Fruit fly (Drosophila melanogaster): ENCODE data around the gene CG15213.

The CG15213 gene

DNA sequence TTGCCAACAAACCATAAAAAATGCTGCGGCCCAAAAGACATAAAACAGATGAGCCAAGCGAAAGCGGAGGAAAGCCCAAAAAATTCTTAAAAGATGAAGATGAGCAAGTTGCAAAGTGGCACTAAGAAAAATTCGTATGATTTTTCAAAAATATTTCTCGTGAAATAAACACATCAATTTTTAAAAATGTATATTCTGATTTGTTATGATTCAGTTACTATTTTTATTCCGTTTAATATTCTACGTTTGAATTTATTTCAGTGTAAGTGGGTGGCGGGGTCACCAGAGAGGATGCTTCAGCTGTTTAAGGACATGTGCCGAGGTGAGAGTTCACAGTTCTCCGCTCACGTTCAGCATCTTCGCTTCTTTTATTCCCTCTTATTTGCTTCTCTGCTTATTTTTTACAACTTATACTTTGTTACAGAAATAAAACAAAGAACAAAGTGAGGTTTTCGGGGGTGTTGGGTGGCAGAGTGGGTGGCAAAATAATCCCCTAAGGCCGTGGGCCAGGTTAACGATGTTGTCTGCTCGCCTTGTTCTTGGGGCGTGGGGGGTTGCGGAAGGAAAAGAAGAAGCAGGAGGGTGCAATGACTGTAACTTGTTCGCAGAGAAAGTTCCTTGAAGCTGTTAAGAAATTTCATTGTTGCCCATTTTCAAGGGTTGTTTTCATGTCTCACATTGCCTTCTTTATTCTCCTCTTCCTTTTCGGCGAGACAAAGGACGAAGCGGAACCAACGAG lies 49.4 kb upstream of the CG15213 start (continued):
- TF ChIP-seq acj6 (GFP tag; optimal IDR thresholded peaks at IDR 0.05): peak; percentile 35
- TF ChIP-seq Sox15 (GFP tag; optimal IDR thresholded peaks at IDR 0.05): no peak
- TF ChIP-seq topi (GFP tag; optimal IDR thresholded peaks at IDR 0.05): peak; percentile 53
- TF ChIP-seq fkh (GFP tag; optimal IDR thresholded peaks at IDR 0.05): no peak
- TF ChIP-seq vri (GFP tag; optimal IDR thresholded peaks at IDR 0.05): no peak
- TF ChIP-seq CG6163 (GFP tag; IDR thresholded peaks at IDR 0.05): 0 out of 3 replicates have a peak, but pooled peaks have one; percentile 39
- TF ChIP-seq CG6276 (GFP tag; optimal IDR thresholded peaks at IDR 0.05): no peak
- no peak for TF ChIP-seq Eip93F (GFP tag; optimal IDR thresholded peaks at IDR 0.05)
- TF ChIP-seq pdm3 (GFP tag; optimal IDR thresholded peaks at IDR 0.05): peak; percentile 40
- peak; percentile 47 for TF ChIP-seq achi (GFP tag; optimal IDR thresholded peaks at IDR 0.05)
- peak; percentile 45 for TF ChIP-seq OdsH (GFP tag; optimal IDR thresholded peaks at IDR 0.05)
- TF ChIP-seq Sox14 (GFP tag; optimal IDR thresholded peaks at IDR 0.05): peak; percentile 10
- no peak for TF ChIP-seq Hr38 (GFP tag; optimal IDR thresholded peaks at IDR 0.05)
- peak; percentile 7 for TF ChIP-seq cyc (GFP tag; optimal IDR thresholded peaks at IDR 0.05)

DNA sequence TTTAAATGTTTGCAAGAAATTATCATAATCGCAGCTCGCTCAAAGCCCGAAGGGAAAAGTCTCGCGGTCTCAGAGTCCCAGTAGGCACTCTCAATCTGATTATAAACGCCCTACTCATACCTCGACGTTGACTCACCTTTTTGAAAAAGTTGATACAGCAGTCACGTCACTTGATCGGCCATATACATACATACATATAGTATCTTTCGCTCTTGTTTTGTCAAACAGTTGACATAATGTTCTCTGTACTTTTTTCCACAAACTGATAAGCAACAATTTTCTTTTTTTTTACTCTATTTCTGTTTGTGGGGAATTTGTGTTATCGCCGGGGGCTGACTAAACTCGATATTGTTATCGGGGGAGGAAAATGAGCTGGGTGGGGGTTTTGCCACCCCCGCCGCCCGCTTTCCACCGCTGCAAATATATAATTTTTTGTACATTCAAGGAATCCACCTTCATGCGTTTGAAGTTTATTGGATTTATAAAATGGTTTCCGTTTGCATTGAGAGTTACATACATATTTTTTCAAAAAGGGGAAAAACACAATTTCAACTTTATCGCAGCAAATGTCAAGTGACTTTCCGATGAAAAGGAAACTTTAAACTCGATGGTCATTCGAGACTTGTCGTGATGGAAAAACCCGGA lies 48.1 kb upstream of the CG15213 start:
- TF ChIP-seq vri (GFP tag; optimal IDR thresholded peaks at IDR 0.05): peak; percentile 87
- TF ChIP-seq Blimp-1 (GFP tag; optimal IDR thresholded peaks at IDR 0.05): no peak
- no peak for TF ChIP-seq Smox (GFP tag; optimal IDR thresholded peaks at IDR 0.05)
- TF ChIP-seq CG16779 (tag; optimal IDR thresholded peaks at IDR 0.05): no peak
- TF ChIP-seq CG6792 (GFP tag; optimal IDR thresholded peaks at IDR 0.05): no peak
- TF ChIP-seq fkh (GFP tag; optimal IDR thresholded peaks at IDR 0.05): peak; percentile 17
- TF ChIP-seq Gug (GFP tag; IDR thresholded peaks at IDR 0.05): no peak
- no peak for TF ChIP-seq Eip93F (GFP tag; optimal IDR thresholded peaks at IDR 0.05)
- TF ChIP-seq Eip78C (GFP tag): peak; percentile 19
- TF ChIP-seq CG4318 (GFP tag; optimal IDR thresholded peaks at IDR 0.05): no peak

DNA sequence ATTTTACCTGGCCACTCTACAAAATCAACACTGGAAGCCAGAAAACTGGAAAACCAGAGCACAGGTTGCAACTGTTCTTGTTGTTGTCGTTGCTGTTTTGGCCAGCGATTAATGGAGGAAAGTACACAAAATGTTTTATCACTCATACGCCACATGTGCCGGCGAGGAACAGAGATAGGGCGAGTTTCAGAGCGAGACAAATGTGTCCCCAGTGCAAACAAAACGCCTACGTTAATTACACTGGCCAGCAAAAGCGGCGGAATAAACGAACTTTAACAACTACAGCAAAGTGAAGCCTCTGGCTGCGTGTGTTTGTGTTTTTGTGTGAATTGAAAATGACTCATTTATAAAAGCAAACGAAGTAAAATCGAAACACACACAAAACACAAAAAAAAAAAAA lies 47.2 kb upstream of the CG15213 start:
- peak; percentile 5 for TF ChIP-seq CG34406 (GFP tag; optimal IDR thresholded peaks at IDR 0.05)
- 0 out of 3 replicates have a peak, but pooled peaks have one; percentile 34 for TF ChIP-seq CG6163 (GFP tag; IDR thresholded peaks at IDR 0.05)
- TF ChIP-seq Ets96B (tag; optimal IDR thresholded peaks at IDR 0.05): no peak
- TF ChIP-seq lz (GFP tag; optimal IDR thresholded peaks at IDR 0.05): no peak
- no peak for TF ChIP-seq Eip75B (GFP tag; optimal IDR thresholded peaks at IDR 0.05)
- no peak for TF ChIP-seq CG6792 (GFP tag; optimal IDR thresholded peaks at IDR 0.05)
- no peak for TF ChIP-seq CG8119 (GFP tag; IDR thresholded peaks at IDR 0.05)
- no peak for TF ChIP-seq OdsH (GFP tag; optimal IDR thresholded peaks at IDR 0.05)
- no peak for TF ChIP-seq Sox14 (GFP tag; optimal IDR thresholded peaks at IDR 0.05)
- TF ChIP-seq CG31627 (GFP tag; optimal IDR thresholded peaks at IDR 0.05): no peak
- no peak for TF ChIP-seq CG16779 (tag; optimal IDR thresholded peaks at IDR 0.05)
- TF ChIP-seq CG10631 (GFP tag; optimal IDR thresholded peaks at IDR 0.05): no peak
- no peak for TF ChIP-seq CG3032 (tag; optimal IDR thresholded peaks at IDR 0.05)
- no peak for TF ChIP-seq pdm3 (GFP tag; optimal IDR thresholded peaks at IDR 0.05)
- no peak for TF ChIP-seq Sox102F (GFP tag; optimal IDR thresholded peaks at IDR 0.05)
- TF ChIP-seq CG10669 (GFP tag; optimal IDR thresholded peaks at IDR 0.05): no peak
- TF ChIP-seq CG15336 (GFP tag; IDR thresholded peaks at IDR 0.05): no peak
- TF ChIP-seq salr (GFP tag; optimal IDR thresholded peaks at IDR 0.05): no peak
- no peak for TF ChIP-seq svp (GFP tag)
- peak; percentile 69 for TF ChIP-seq Eip78C (GFP tag)
- TF ChIP-seq CG32006 (GFP tag; optimal IDR thresholded peaks at IDR 0.05): no peak
- no peak for TF ChIP-seq CG6808 (GFP tag; optimal IDR thresholded peaks at IDR 0.05)
- TF ChIP-seq Gug (GFP tag; IDR thresholded peaks at IDR 0.05): no peak
- no peak for TF ChIP-seq Blimp-1 (GFP tag; optimal IDR thresholded peaks at IDR 0.05)
- TF ChIP-seq CG4318 (GFP tag; optimal IDR thresholded peaks at IDR 0.05): no peak
- no peak for TF ChIP-seq Ets21C (GFP tag; optimal IDR thresholded peaks at IDR 0.05)
- no peak for TF ChIP-seq CG1621 (tag; optimal IDR thresholded peaks at IDR 0.05)
- peak; percentile 89 for TF ChIP-seq fkh (GFP tag; optimal IDR thresholded peaks at IDR 0.05)
- 0 out of 3 replicates have a peak, but pooled peaks have one; percentile 15 for TF ChIP-seq eg (GFP tag; IDR thresholded peaks at IDR 0.05)
- no peak for TF ChIP-seq acj6 (GFP tag; optimal IDR thresholded peaks at IDR 0.05)
- no peak for TF ChIP-seq topi (GFP tag; optimal IDR thresholded peaks at IDR 0.05)
- no peak for TF ChIP-seq Lpt (GFP tag; optimal IDR thresholded peaks at IDR 0.05)
- no peak for TF ChIP-seq fd85E (GFP tag; optimal IDR thresholded peaks at IDR 0.05)
- no peak for TF ChIP-seq CG11762 (GFP tag; optimal IDR thresholded peaks at IDR 0.05; ENCODE audit: insufficient read depth)
- no peak for TF ChIP-seq Hr4 (GFP tag; optimal IDR thresholded peaks at IDR 0.05)
- no peak for TF ChIP-seq CG3919 (GFP tag; optimal IDR thresholded peaks at IDR 0.05)

Measured in whole organism, prepupa.